Worm (Caenorhabditis elegans) whole organism, early embryonic: Measurements from ENCODE around the gene H03G16.1.

Source experiments
- F13C5.2 ChIP-seq: sonication (generic microtip); optimal IDR thresholded peaks from 2 replicates; lab custom pipeline; 2017; ENCODE audit warnings: mild to moderate bottlenecking, missing genetic modification characterization, inconsistent platforms, missing compliant biosample characterization
- aly-1 ChIP-seq: sonication (generic microtip); optimal IDR thresholded peaks from 2 replicates; lab custom pipeline; 2016; ENCODE audit warnings: missing genetic modification characterization, missing compliant biosample characterization
- ama-1 ChIP-seq: fragments of 150-350 bp; optimal IDR thresholded peaks from 2 replicates; lab custom pipeline; 2014
- ceh-13 ChIP-seq: fragments of 200-800 bp; sonication (Bioruptor generic); optimal IDR thresholded peaks from 2 replicates; lab custom pipeline; 2018; ENCODE audit warnings: mild to moderate bottlenecking, missing genetic modification characterization, missing compliant biosample characterization
- ceh-36 ChIP-seq: sonication (generic microtip); optimal IDR thresholded peaks from 2 replicates; lab custom pipeline; 2016; ENCODE audit warnings: missing genetic modification characterization, inconsistent platforms, missing compliant biosample characterization
- flt-1 ChIP-seq: fragments of 200-800 bp; sonication (Bioruptor generic); IDR thresholded peaks from 2 replicates; pipeline ENCODE4 v1.3.6; 2022; ENCODE audit warnings: missing genetic modification characterization, missing compliant biosample characterization
- hmbx-1 ChIP-seq: sonication (generic microtip); optimal IDR thresholded peaks from 2 replicates; lab custom pipeline; 2016; ENCODE audit warnings: mild to moderate bottlenecking, missing genetic modification characterization, missing compliant biosample characterization
- hnd-1 ChIP-seq: sonication (generic microtip); optimal IDR thresholded peaks from 2 replicates; lab custom pipeline; 2016; ENCODE audit warnings: missing genetic modification characterization, missing compliant biosample characterization
- pes-1 ChIP-seq: fragments of 200-800 bp; sonication (Bioruptor generic); IDR thresholded peaks from 2 replicates; pipeline ENCODE4 v1.3.6; 2022; ENCODE audit warnings: missing genetic modification reagents, missing genetic modification characterization, missing compliant biosample characterization
- scrt-1 ChIP-seq: fragments of 200-800 bp; sonication (Bioruptor generic); IDR thresholded peaks from 2 replicates; pipeline ENCODE4 v1.3.6; 2022; ENCODE audit warnings: missing genetic modification characterization, missing compliant biosample characterization
- tbx-11 ChIP-seq: fragments of 200-800 bp; sonication (Bioruptor generic); IDR thresholded peaks from 2 replicates; pipeline ENCODE4 v1.3.6; 2022; ENCODE audit warnings: missing genetic modification characterization, missing compliant biosample characterization
- tbx-37 ChIP-seq: fragments of 200-800 bp; sonication (Bioruptor generic); conservative IDR thresholded peaks from 2 replicates; pipeline ENCODE4 v1.3.6; 2022; ENCODE audit warnings: missing genetic modification reagents, missing genetic modification characterization, missing compliant biosample characterization
- tra-4 ChIP-seq: sonication (generic microtip); optimal IDR thresholded peaks from 2 replicates; lab custom pipeline; 2017; ENCODE audit warnings: missing genetic modification characterization, missing compliant biosample characterization

DNA sequence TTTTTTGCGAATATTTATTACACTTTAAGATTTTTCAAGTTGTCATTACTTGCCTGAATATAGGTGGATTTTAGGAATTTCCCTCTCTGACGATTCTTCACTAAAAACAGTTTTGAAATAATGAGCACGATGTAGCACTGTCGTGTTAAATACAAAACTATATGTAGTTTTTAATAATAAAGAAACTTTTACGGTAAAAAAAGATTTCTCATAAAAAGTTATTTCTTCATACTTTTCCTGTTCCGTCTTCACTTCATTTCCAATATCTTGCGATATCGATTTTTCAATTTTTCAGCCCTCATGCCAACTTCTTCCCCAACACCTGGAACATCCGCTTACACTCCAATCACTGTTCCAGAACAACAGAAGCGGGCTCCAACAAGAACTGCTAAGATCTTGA lies 1.3 kb upstream of the H03G16.1 start, which contains the start of gene H03G16.6:
- no peak for TF ChIP-seq hnd-1 (tag; lab: Kevin White, UChicago)
- no peak for TF ChIP-seq ama-1
- no peak for TF ChIP-seq tbx-37 (GFP tag; lab: Robert Waterston, UW)
- TF ChIP-seq ceh-36 (tag; lab: Kevin White, UChicago): no peak
- TF ChIP-seq aly-1 (tag; lab: Kevin White, UChicago): no peak
- no peak for TF ChIP-seq F13C5.2 (tag; lab: Kevin White, UChicago)
- no peak for TF ChIP-seq flt-1
- TF ChIP-seq ceh-13 (GFP tag; lab: Kevin White, UChicago): no peak
- TF ChIP-seq tra-4 (tag; lab: Kevin White, UChicago): no peak
- no peak for TF ChIP-seq hmbx-1
- TF ChIP-seq pes-1 (GFP tag; lab: Robert Waterston, UW): no peak
- no peak for TF ChIP-seq scrt-1 (GFP tag; lab: Robert Waterston, UW)
- TF ChIP-seq tbx-11: no peak
